Fruit fly (Drosophila melanogaster) whole organism, embryonic: ENCODE data around the gene Hr78.

ENCODE experiments used
- Atf-2 ChIP-seq: fragments of 200-800 bp; sonication (Bioruptor generic); optimal IDR thresholded peaks from 2 replicates; lab custom pipeline; 2016; ENCODE audit warnings: missing biosample characterization, missing genetic modification characterization
- Bdp1 ChIP-seq: fragments of 200-800 bp; sonication (Bioruptor generic); optimal IDR thresholded peaks from 3 replicates; lab custom pipeline; 2016; ENCODE audit warnings: missing biosample characterization, missing genetic modification characterization
- CG12236 ChIP-seq: fragments of 200-800 bp; sonication (Bioruptor generic); optimal IDR thresholded peaks from 2 replicates; lab custom pipeline; 2016; ENCODE audit warnings: missing biosample characterization, missing genetic modification characterization
- CG14710 ChIP-seq: fragments of 200-800 bp; sonication (Bioruptor generic); optimal IDR thresholded peaks from 3 replicates; lab custom pipeline; 2019; ENCODE audit warnings: missing biosample characterization, mild to moderate bottlenecking, missing genetic modification characterization, moderate library complexity
- CG15269 ChIP-seq: fragments of 200-800 bp; sonication (Bioruptor generic); optimal IDR thresholded peaks from 2 replicates; lab custom pipeline; 2018; ENCODE audit warnings: missing biosample characterization, mild to moderate bottlenecking, missing genetic modification characterization, moderate library complexity
- CG1602 ChIP-seq: fragments of 200-800 bp; sonication (Bioruptor generic); optimal IDR thresholded peaks from 3 replicates; lab custom pipeline; 2016; ENCODE audit warnings: missing biosample characterization, missing genetic modification characterization
- CG1603 ChIP-seq: fragments of 200-800 bp; sonication (Bioruptor generic); optimal IDR thresholded peaks from 2 replicates; lab custom pipeline; 2019; ENCODE audit warnings: missing biosample characterization, mild to moderate bottlenecking, missing genetic modification characterization, moderate library complexity
- CG16815 ChIP-seq: fragments of 200-800 bp; sonication (Bioruptor generic); optimal IDR thresholded peaks from 3 replicates; lab custom pipeline; 2017; ENCODE audit warnings: missing biosample characterization, mild to moderate bottlenecking, missing genetic modification characterization
- CG16863 ChIP-seq: fragments of 200-800 bp; sonication (Bioruptor generic); optimal IDR thresholded peaks from 3 replicates; lab custom pipeline; 2016; ENCODE audit warnings: missing biosample characterization, missing genetic modification characterization
- CG17328 ChIP-seq: fragments of 200-800 bp; sonication (Bioruptor generic); IDR thresholded peaks from 2 replicates; pipeline ENCODE4 v1.3.6; 2022; ENCODE audit warnings: missing biosample characterization, missing genetic modification characterization
- CG17829 ChIP-seq: fragments of 200-800 bp; optimal IDR thresholded peaks from 2 replicates; lab custom pipeline; 2019; ENCODE audit warnings: missing biosample characterization, mild to moderate bottlenecking, missing genetic modification characterization, moderate library complexity
- CG18599 ChIP-seq: fragments of 200-800 bp; sonication (Bioruptor generic); optimal IDR thresholded peaks from 3 replicates; lab custom pipeline; 2017; ENCODE audit warnings: missing biosample characterization, missing genetic modification characterization, mild to moderate bottlenecking, moderate library complexity, missing genetic modification reagents
- CG18764 ChIP-seq: fragments of 200-800 bp; sonication (Bioruptor generic); optimal IDR thresholded peaks from 3 replicates; lab custom pipeline; 2016; ENCODE audit warnings: missing biosample characterization, missing genetic modification characterization
- CG2875 ChIP-seq: fragments of 200-800 bp; sonication (Bioruptor generic); optimal IDR thresholded peaks from 2 replicates; lab custom pipeline; 2017; ENCODE audit warnings: missing biosample characterization, mild to moderate bottlenecking, missing genetic modification characterization, missing genetic modification reagents
- CG31388 ChIP-seq: fragments of 200-800 bp; sonication (Bioruptor generic); optimal IDR thresholded peaks from 2 replicates; lab custom pipeline; 2016; ENCODE audit warnings: missing biosample characterization, missing genetic modification characterization
- CG3407 ChIP-seq: fragments of 200-800 bp; sonication (Bioruptor generic); optimal IDR thresholded peaks from 2 replicates; lab custom pipeline; 2018; ENCODE audit warnings: missing biosample characterization, mild to moderate bottlenecking, missing genetic modification characterization
- CG34224 ChIP-seq: fragments of 200-800 bp; sonication (Bioruptor generic); IDR thresholded peaks from 3 replicates; pipeline ENCODE4 v1.3.6; 2022; ENCODE audit warnings: missing biosample characterization, missing genetic modification characterization; ENCODE audit not compliant: partially characterized antibody
- CG42726 ChIP-seq: fragments of 200-800 bp; sonication (Bioruptor generic); IDR thresholded peaks from 2 replicates; pipeline ENCODE4 v1.3.6; 2022; ENCODE audit warnings: missing biosample characterization, missing genetic modification characterization; ENCODE audit not compliant: partially characterized antibody
- CG4404 ChIP-seq: fragments of 200-800 bp; sonication (Bioruptor generic); IDR thresholded peaks from 2 replicates; pipeline ENCODE4 v1.3.6; 2022; ENCODE audit warnings: missing biosample characterization, missing genetic modification characterization
- CG5180 ChIP-seq: fragments of 200-800 bp; sonication (Bioruptor generic); optimal IDR thresholded peaks from 3 replicates; lab custom pipeline; 2017; ENCODE audit warnings: missing biosample characterization, missing genetic modification characterization, mild to moderate bottlenecking, moderate library complexity, missing genetic modification reagents
- CG6689 ChIP-seq: fragments of 200-800 bp; sonication (Bioruptor generic); IDR thresholded peaks from 2 replicates; pipeline ENCODE4 v1.3.6; 2022; ENCODE audit warnings: missing biosample characterization, missing genetic modification characterization
- CG7271 ChIP-seq: fragments of 200-800 bp; sonication (Bioruptor generic); optimal IDR thresholded peaks from 2 replicates; lab custom pipeline; 2018; ENCODE audit warnings: missing biosample characterization, mild to moderate bottlenecking, missing genetic modification characterization, moderate library complexity
- CG7745 ChIP-seq: fragments of 200-800 bp; sonication (Bioruptor generic); optimal IDR thresholded peaks from 2 replicates; lab custom pipeline; 2018; ENCODE audit warnings: missing biosample characterization, mild to moderate bottlenecking, missing genetic modification characterization, moderate library complexity
- CG7987 ChIP-seq: fragments of 200-800 bp; sonication (Bioruptor generic); optimal IDR thresholded peaks from 2 replicates; lab custom pipeline; 2018; ENCODE audit warnings: missing biosample characterization, mild to moderate bottlenecking, missing genetic modification characterization, moderate library complexity
- CG8290 ChIP-seq, 3 experiments: fragments of 200-800 bp; sonication (Bioruptor generic); optimal IDR thresholded peaks; 2 replicates each; lab custom pipeline; 2016 to 2019; ENCODE audit warnings: missing biosample characterization in 3 of 3, missing genetic modification characterization in 3 of 3, mild to moderate bottlenecking in 2 of 3, moderate library complexity in 1 of 3
- CG8765 ChIP-seq: fragments of 200-800 bp; sonication (Bioruptor generic); IDR thresholded peaks from 2 replicates; pipeline ENCODE4 v1.3.6; 2022; ENCODE audit warnings: missing biosample characterization, missing genetic modification characterization
- CG8924 ChIP-seq: fragments of 200-800 bp; optimal IDR thresholded peaks from 3 replicates; lab custom pipeline; 2019; ENCODE audit warnings: missing biosample characterization, mild to moderate bottlenecking, missing genetic modification characterization, moderate library complexity
- CG9609 ChIP-seq: fragments of 200-800 bp; sonication (Bioruptor generic); optimal IDR thresholded peaks from 3 replicates; lab custom pipeline; 2016; ENCODE audit warnings: missing biosample characterization, missing genetic modification characterization
- Camta ChIP-seq: fragments of 200-800 bp; sonication (Bioruptor generic); optimal IDR thresholded peaks from 2 replicates; lab custom pipeline; 2016; ENCODE audit warnings: missing biosample characterization, missing genetic modification characterization
- Dad ChIP-seq: fragments of 200-800 bp; sonication (Bioruptor generic); optimal IDR thresholded peaks from 3 replicates; lab custom pipeline; 2016; ENCODE audit warnings: missing biosample characterization, missing genetic modification characterization
- Eip74EF ChIP-seq, 2 experiments: fragments of 200-800 bp in 1 of 2; fragments of >200 bp in 1 of 2; sonication (Bioruptor generic) in 1 of 2; optimal IDR thresholded peaks; 2 replicates each; lab custom pipeline; 2017 to 2019; ENCODE audit warnings: missing biosample characterization in 2 of 2, missing genetic modification characterization in 2 of 2, mild to moderate bottlenecking in 1 of 2, moderate library complexity in 1 of 2
- Gsc ChIP-seq: fragments of 200-800 bp; sonication (Bioruptor generic); IDR thresholded peaks from 2 replicates; pipeline ENCODE4 v1.3.6; 2022; ENCODE audit warnings: missing biosample characterization, missing genetic modification characterization
- Lhr ChIP-seq: fragments of 200-800 bp; sonication (Bioruptor generic); optimal IDR thresholded peaks from 3 replicates; lab custom pipeline; 2017; ENCODE audit warnings: mild to moderate bottlenecking, missing biosample characterization, missing genetic modification reagents, missing genetic modification characterization
- Mad ChIP-seq: fragments of 200-800 bp; sonication (Bioruptor generic); optimal IDR thresholded peaks from 2 replicates; lab custom pipeline; 2016; ENCODE audit warnings: missing biosample characterization, missing genetic modification characterization
- Med ChIP-seq: fragments of 200-800 bp; sonication (Bioruptor generic); peaks from one replicate; lab custom pipeline; 2016; ENCODE audit warnings: missing biosample characterization, missing genetic modification characterization, mild to moderate bottlenecking, inconsistent platforms, moderate library complexity
- Meics ChIP-seq: fragments of 200-800 bp; sonication (Bioruptor generic); optimal IDR thresholded peaks from 2 replicates; lab custom pipeline; 2017; ENCODE audit warnings: missing biosample characterization, mild to moderate bottlenecking, missing genetic modification characterization
- Neu2 ChIP-seq: fragments of 200-800 bp; sonication (Bioruptor generic); optimal IDR thresholded peaks from 3 replicates; lab custom pipeline; 2016; ENCODE audit warnings: missing biosample characterization, missing genetic modification characterization, borderline replicate concordance
- aop ChIP-seq: fragments of 200-800 bp; sonication (Bioruptor generic); IDR thresholded peaks from 2 replicates; pipeline ENCODE4 v1.3.6; 2022; ENCODE audit warnings: missing biosample characterization, missing genetic modification characterization
- br ChIP-seq: fragments of >200 bp; optimal IDR thresholded peaks from 2 replicates; lab custom pipeline; 2017
- cg ChIP-seq: fragments of 200-800 bp; sonication (Bioruptor generic); optimal IDR thresholded peaks from 3 replicates; lab custom pipeline; 2019; ENCODE audit warnings: missing biosample characterization, mild to moderate bottlenecking, missing genetic modification characterization, moderate library complexity
- chif ChIP-seq, 2 experiments: fragments of 200-800 bp; sonication (Bioruptor generic); optimal IDR thresholded peaks; 3 replicates each; lab custom pipeline; 2016; ENCODE audit warnings: missing biosample characterization in 2 of 2, missing genetic modification characterization in 2 of 2
- fd64A ChIP-seq: fragments of 200-800 bp; sonication (Bioruptor generic); optimal IDR thresholded peaks from 3 replicates; lab custom pipeline; 2018; ENCODE audit warnings: missing biosample characterization, mild to moderate bottlenecking, missing genetic modification characterization
- ind ChIP-seq: fragments of 200-800 bp; sonication (Bioruptor generic); optimal IDR thresholded peaks from 3 replicates; lab custom pipeline; 2016; ENCODE audit warnings: missing biosample characterization, missing genetic modification characterization
- inv ChIP-seq: fragments of 200-800 bp; sonication (Bioruptor generic); IDR thresholded peaks from 2 replicates; pipeline ENCODE4 v1.3.6; 2022; ENCODE audit warnings: missing biosample characterization, missing genetic modification characterization; ENCODE audit not compliant: partially characterized antibody
- lmd ChIP-seq: fragments of 200-800 bp; sonication (Bioruptor generic); IDR thresholded peaks from 2 replicates; pipeline ENCODE4 v1.3.6; 2022; ENCODE audit warnings: missing biosample characterization, missing genetic modification characterization
- pfk ChIP-seq: fragments of 200-800 bp; sonication (Bioruptor generic); optimal IDR thresholded peaks from 2 replicates; lab custom pipeline; 2018; ENCODE audit warnings: missing biosample characterization, mild to moderate bottlenecking, missing genetic modification characterization, moderate library complexity
- pum ChIP-seq: fragments of 200-800 bp; sonication (Bioruptor generic); optimal IDR thresholded peaks from 2 replicates; lab custom pipeline; 2016; ENCODE audit warnings: missing biosample characterization, missing genetic modification characterization
- sc ChIP-seq, 3 experiments: fragments of >200 bp in 2 of 3; fragments of 200-800 bp in 1 of 3; sonication (Bioruptor generic) in 1 of 3; optimal IDR thresholded peaks; 2 replicates in 2 of 3; 3 replicates in 1 of 3; lab custom pipeline; 2017; ENCODE audit warnings: mild to moderate bottlenecking in 1 of 3, missing biosample characterization in 1 of 3, missing genetic modification characterization in 1 of 3, missing genetic modification reagents in 1 of 3
- unpg ChIP-seq: fragments of 200-800 bp; sonication (Bioruptor generic); optimal IDR thresholded peaks from 3 replicates; lab custom pipeline; 2018; ENCODE audit warnings: missing biosample characterization, mild to moderate bottlenecking, missing genetic modification characterization, moderate library complexity

Gene Hr78

dm6 chr3L:21464240-21464639 lies 33.1 kb downstream of the Hr78 start (continued):
- no peak for TF ChIP-seq CG15269
- peak; percentile 32 for TF ChIP-seq Camta (GFP tag; lab: Kevin White, UChicago)
- peak; percentile 74 for TF ChIP-seq CG7987 (GFP tag; lab: Kevin White, UChicago)
- peak; percentile 45 for TF ChIP-seq Bdp1
- peak; percentile 47 for TF ChIP-seq CG1602 (GFP tag; lab: Kevin White, UChicago)
- TF ChIP-seq CG2875 (GFP tag; lab: Kevin White, UChicago): peak; percentile 87
- no peak for TF ChIP-seq sc (optimal IDR thresholded peaks at IDR 0.05; lab: Kevin White, UChicago)
- TF ChIP-seq sc (GFP tag; optimal IDR thresholded peaks at IDR 0.05; lab: Kevin White, UChicago): peak; percentile 89
- no peak for TF ChIP-seq lmd
- TF ChIP-seq CG7745 (tag; lab: Kevin White, UChicago): peak; percentile 91
- peak; percentile 43 for TF ChIP-seq Atf-2 (GFP tag; lab: Kevin White, UChicago)
- no peak for TF ChIP-seq CG42726
- TF ChIP-seq Med (GFP tag; lab: Kevin White, UChicago): peak; percentile 93
- peak in 1 of 2 experiments; percentile 6 for TF ChIP-seq Eip74EF (GFP tag; optimal IDR thresholded peaks at IDR 0.05; lab: Kevin White, UChicago)
- TF ChIP-seq CG4404: peak; percentile 68
- peak; percentile 43 for TF ChIP-seq Neu2 (GFP tag; lab: Kevin White, UChicago)
- peak; percentile 14 for TF ChIP-seq CG9609 (GFP tag; lab: Kevin White, UChicago)
- peak; percentile 97 for TF ChIP-seq CG7271 (tag; lab: Kevin White, UChicago)
- peak; percentile 90 for TF ChIP-seq CG3407 (GFP tag; lab: Kevin White, UChicago)
- TF ChIP-seq cg: no peak
- peak; percentile 71 for TF ChIP-seq CG17328 (GFP tag; lab: Robert Waterston, UW)
- TF ChIP-seq CG8765: 0 out of 2 replicates have a peak, but pooled peaks have one; percentile 32
- TF ChIP-seq CG8924 (tag; lab: Kevin White, UChicago): peak; percentile 90
- TF ChIP-seq Gsc (GFP tag; lab: Robert Waterston, UW): no peak
- TF ChIP-seq pum (GFP tag; lab: Kevin White, UChicago): peak; percentile 22
- TF ChIP-seq CG5180 (GFP tag; lab: Kevin White, UChicago): peak; percentile 27
- peak; percentile 57 for TF ChIP-seq CG6689 (GFP tag; lab: Robert Waterston, UW)
- TF ChIP-seq ind (GFP tag; lab: Kevin White, UChicago): no peak
- TF ChIP-seq CG8290 (GFP tag; optimal IDR thresholded peaks at IDR 0.05; lab: Kevin White, UChicago): peak; percentile 15
- TF ChIP-seq CG8290 (tag; optimal IDR thresholded peaks at IDR 0.05; lab: Kevin White, UChicago): peak in 1 of 2 experiments; percentile 77
- peak; percentile 55 for TF ChIP-seq CG18599
- TF ChIP-seq CG12236 (GFP tag; lab: Kevin White, UChicago): peak; percentile 64
- TF ChIP-seq Dad: peak; percentile 29
- TF ChIP-seq inv: no peak
- no peak for TF ChIP-seq aop (GFP tag; lab: Robert Waterston, UW)
- TF ChIP-seq CG18764 (GFP tag; lab: Kevin White, UChicago): peak; percentile 34
- TF ChIP-seq pfk (GFP tag; lab: Kevin White, UChicago): peak; percentile 18
- TF ChIP-seq CG17829: peak; percentile 89
- peak; percentile 61 for TF ChIP-seq CG16863 (GFP tag; lab: Kevin White, UChicago)
- peak; percentile 87 for TF ChIP-seq Lhr
- TF ChIP-seq Meics: peak; percentile 5
- no peak for TF ChIP-seq br
- peak; percentile 25 for TF ChIP-seq CG31388
- peak; percentile 54 to 62 for TF ChIP-seq chif (GFP tag; optimal IDR thresholded peaks at IDR 0.05; lab: Kevin White, UChicago)
- TF ChIP-seq CG14710: peak; percentile 92
- TF ChIP-seq CG16815 (GFP tag; lab: Kevin White, UChicago): peak; percentile 59
- peak; percentile 89 for TF ChIP-seq CG1603 (tag; lab: Kevin White, UChicago)
- peak; percentile 91 for TF ChIP-seq fd64A (GFP tag; lab: Kevin White, UChicago)
- TF ChIP-seq Mad (GFP tag; lab: Kevin White, UChicago): peak; percentile 34
- peak; percentile 76 for TF ChIP-seq unpg
- TF ChIP-seq CG34224 (GFP tag; lab: Robert Waterston, UW): no peak
